Worm (Caenorhabditis elegans): ENCODE measurements around the gene W03C9.1.

Gene W03C9.1

ce11 chrII:11967507-11968127, 5.7 kb upstream of the W03C9.1 start, which contains the start of gene W03C9.5 (continued):
- TF ChIP-seq snpc-1.3 (tag; optimal IDR thresholded peaks at IDR 0.05; ENCODE audit: insufficient read depth) = no peak
- TF ChIP-seq efl-1 (GFP tag; optimal IDR thresholded peaks at IDR 0.05) = peak; percentile 58
- peak; percentile 29 for TF ChIP-seq F52B5.7 (tag; optimal IDR thresholded peaks at IDR 0.05)
- peak; percentile 78 for TF ChIP-seq lin-54 (GFP tag; optimal IDR thresholded peaks at IDR 0.05)
- peak in 1 of 2 experiments; percentile 32 for TF ChIP-seq rec-8 (tag; optimal IDR thresholded peaks at IDR 0.05)
- TF ChIP-seq zim-3 (tag; optimal IDR thresholded peaks at IDR 0.05) = peak; percentile 70
- TF ChIP-seq T07F8.4 (tag; optimal IDR thresholded peaks at IDR 0.05) = peak; percentile 14
- no peak for TF ChIP-seq madf-8 (GFP tag; conservative IDR thresholded peaks at IDR 0.05)
- TF ChIP-seq D2030.7 (GFP tag; IDR thresholded peaks at IDR 0.05) = peak; percentile 79
- no peak for TF ChIP-seq attf-6 (GFP tag; IDR thresholded peaks at IDR 0.05)
- TF ChIP-seq C06A6.2 (GFP tag; conservative IDR thresholded peaks at IDR 0.05) = no peak; the same call in 1 of the 2 replicates
- peak; percentile 78 for TF ChIP-seq rcor-1 (GFP tag; IDR thresholded peaks at IDR 0.05)
- TF ChIP-seq F57A8.1 (GFP tag; optimal IDR thresholded peaks at IDR 0.05) = no peak
- TF ChIP-seq cebp-1 (GFP tag; IDR thresholded peaks at IDR 0.05) = peak; percentile 66
- TF ChIP-seq cebp-1 (tag; optimal IDR thresholded peaks at IDR 0.05) = peak; percentile 88
- no peak for TF ChIP-seq F55B11.4 (tag; optimal IDR thresholded peaks at IDR 0.05; ENCODE audit: borderline replicate concordance, insufficient read depth)
- TF ChIP-seq egl-18 (GFP tag; IDR thresholded peaks at IDR 0.05) = 0 out of 2 replicates have a peak, but pooled peaks have one; percentile 51
- peak; percentile 90 for TF ChIP-seq Y95B8A.8 (GFP tag; IDR thresholded peaks at IDR 0.05)
- peak; percentile 91 for TF ChIP-seq lin-40 (tag; optimal IDR thresholded peaks at IDR 0.05)
- peak; percentile 72; the same call in 1 of the 2 replicates for TF ChIP-seq ztf-6 (GFP tag; IDR thresholded peaks at IDR 0.05)
- TF ChIP-seq xnd-1 (tag; optimal IDR thresholded peaks at IDR 0.05) = no peak
- TF ChIP-seq lin-35 (GFP tag; optimal IDR thresholded peaks at IDR 0.05) = peak in 2 of 3 experiments; percentile 19 to 76
- peak; percentile 14 for TF ChIP-seq akir-1 (GFP tag; optimal IDR thresholded peaks at IDR 0.05)
- TF ChIP-seq nhr-80 (tag; optimal IDR thresholded peaks at IDR 0.05) = peak; percentile 94
- no peak for TF ChIP-seq hlh-12 (tag; optimal IDR thresholded peaks at IDR 0.05)
- TF ChIP-seq sdz-38 (tag; optimal IDR thresholded peaks at IDR 0.05) = no peak
- TF ChIP-seq unc-130 (GFP tag; optimal IDR thresholded peaks at IDR 0.05) = peak; percentile 20
- peak; percentile 77 for TF ChIP-seq lin-26 (GFP tag; IDR thresholded peaks at IDR 0.05)
- no peak for TF ChIP-seq bed-1 (GFP tag; IDR thresholded peaks at IDR 0.05)
- no peak for TF ChIP-seq fkh-3 (tag; optimal IDR thresholded peaks at IDR 0.05)
- TF ChIP-seq Y53G8AR.9 (GFP tag; conservative IDR thresholded peaks at IDR 0.05) = peak; percentile 85
- no peak for TF ChIP-seq mxl-1 (tag; optimal IDR thresholded peaks at IDR 0.05)
- peak; percentile 79 for TF ChIP-seq aptf-2 (GFP tag; conservative IDR thresholded peaks at IDR 0.05)
- peak; percentile 92 for TF ChIP-seq pbrm-1 (GFP tag; IDR thresholded peaks at IDR 0.05)
- no peak for TF ChIP-seq F39B2.1 (GFP tag; IDR thresholded peaks at IDR 0.05)
- TF ChIP-seq somi-1 (GFP tag; optimal IDR thresholded peaks at IDR 0.05) = peak; percentile 84
- TF ChIP-seq K12H6.12 (tag; optimal IDR thresholded peaks at IDR 0.05) = peak; percentile 97
- peak; percentile 51; the same call in 1 of the 2 replicates for TF ChIP-seq madf-6 (GFP tag; IDR thresholded peaks at IDR 0.05)
- no peak for TF ChIP-seq ceh-79 (tag; optimal IDR thresholded peaks at IDR 0.05)
- peak; percentile 92 for TF ChIP-seq ekl-4 (GFP tag; IDR thresholded peaks at IDR 0.05)
- peak; percentile 46 for TF ChIP-seq repo-1 (tag; optimal IDR thresholded peaks at IDR 0.05)
- TF ChIP-seq let-607 (tag; optimal IDR thresholded peaks at IDR 0.05) = peak; percentile 57 to 75
- TF ChIP-seq hmg-1.2 (GFP tag; IDR thresholded peaks at IDR 0.05) = peak; percentile 56
- TF ChIP-seq Y56A3A.18 (GFP tag; IDR thresholded peaks at IDR 0.05) = no peak
- no peak for TF ChIP-seq F57C9.4 (tag; optimal IDR thresholded peaks at IDR 0.05)
- no peak for TF ChIP-seq aptf-3 (GFP tag; IDR thresholded peaks at IDR 0.05)
- peak; percentile 63 for TF ChIP-seq F49E8.2 (tag; optimal IDR thresholded peaks at IDR 0.05; ENCODE audit: insufficient read depth)

Measured in whole organism, young adult.